Worm (Caenorhabditis elegans): ENCODE data around the gene rpl-25.1.
A peak's percentile ranks its signal among the peaks of the same experiment; 100 is the strongest.

Gene rpl-25.1

DNA sequence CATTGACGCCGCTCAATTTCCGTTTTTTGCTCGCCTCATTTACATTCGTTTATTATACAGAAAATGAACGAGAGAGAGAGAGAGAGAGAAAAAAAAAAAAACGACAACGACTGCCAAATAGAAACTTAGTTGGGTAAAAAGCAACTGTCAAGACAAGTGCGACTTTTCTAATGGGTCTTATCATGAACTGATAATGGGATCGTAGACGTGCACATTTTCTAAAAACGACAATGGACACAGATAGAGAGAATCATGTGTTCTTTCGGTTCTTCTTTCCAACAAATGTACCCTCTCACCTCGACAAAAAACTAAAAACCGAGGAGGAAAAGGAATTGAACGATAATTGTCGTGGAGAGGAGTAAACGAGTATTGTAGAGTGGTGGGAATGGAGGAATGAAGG, 14.9 kb upstream of the rpl-25.1 start:
- TF ChIP-seq mdl-1 (tag; optimal IDR thresholded peaks at IDR 0.05) (no peak), egl-5 (tag; optimal IDR thresholded peaks at IDR 0.05) (no peak), pqm-1 (tag; optimal IDR thresholded peaks at IDR 0.05) (peak; percentile 3), nfya-1 (tag; optimal IDR thresholded peaks at IDR 0.05; ENCODE audit: insufficient read depth) (no peak), sea-2 (GFP tag; optimal IDR thresholded peaks at IDR 0.05) (no peak), pha-4 (tag; optimal IDR thresholded peaks at IDR 0.05) (peak; percentile 21), elt-2 (tag; optimal IDR thresholded peaks at IDR 0.05) (peak; percentile 95)

DNA sequence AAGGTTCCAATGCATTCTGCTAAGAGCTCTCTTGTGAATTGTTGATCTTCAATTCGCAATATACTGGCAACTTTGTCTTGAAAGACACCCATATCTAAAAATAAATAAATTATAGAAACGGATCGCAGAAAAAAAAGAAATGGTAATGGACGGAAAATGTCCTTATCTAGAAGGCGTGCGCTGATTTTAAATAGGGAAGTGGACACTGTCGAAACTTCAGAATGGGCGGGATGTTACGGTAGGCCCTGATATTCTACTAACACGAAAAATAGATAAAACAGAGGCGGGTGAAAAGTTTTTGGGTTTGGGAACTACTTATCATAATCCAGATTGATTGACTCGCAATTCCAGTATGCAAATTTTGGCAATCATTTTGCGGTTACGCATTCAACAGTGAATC, 10.1 kb upstream of the rpl-25.1 start, which contains the start of gene aqp-8:
aqp-8 (minus strand) TSS at position 101 of the 400 bp plus-strand sequence.
- TF ChIP-seq elt-1 (tag; optimal IDR thresholded peaks at IDR 0.05), result no peak
- TF ChIP-seq mml-1 (tag; optimal IDR thresholded peaks at IDR 0.05), result no peak
- no peak for TF ChIP-seq nhr-237 (tag; optimal IDR thresholded peaks at IDR 0.05)
- TF ChIP-seq ZK546.5 (tag; optimal IDR thresholded peaks at IDR 0.05), result no peak
- TF ChIP-seq fkh-2 (tag; optimal IDR thresholded peaks at IDR 0.05), result no peak
- no peak for TF ChIP-seq nhr-67 (tag; optimal IDR thresholded peaks at IDR 0.05)
- no peak for TF ChIP-seq mdl-1 (tag; optimal IDR thresholded peaks at IDR 0.05)

DNA sequence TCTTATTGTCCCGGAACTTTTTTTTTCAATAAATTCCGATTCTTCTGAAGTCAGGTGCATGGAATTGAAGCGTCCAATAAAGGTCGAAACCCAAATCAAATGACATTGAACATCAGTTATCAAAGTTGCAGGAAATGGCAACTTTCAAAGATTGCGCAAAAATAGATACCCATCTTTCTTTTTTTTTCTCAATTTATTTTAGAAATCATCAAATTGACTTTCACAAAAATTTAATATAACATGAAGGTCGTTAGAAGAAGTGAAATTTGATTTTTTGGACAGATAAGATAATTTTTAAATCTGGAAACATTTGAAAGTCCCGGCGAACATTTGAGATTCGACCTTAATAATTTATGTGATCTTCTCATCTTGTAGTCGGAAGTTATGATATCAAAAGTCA, 9.3 kb upstream of the rpl-25.1 start:
- TF ChIP-seq elt-1 (tag; optimal IDR thresholded peaks at IDR 0.05) (peak; percentile 39), nhr-25 (tag; optimal IDR thresholded peaks at IDR 0.05) (no peak), unc-62 (GFP tag; optimal IDR thresholded peaks at IDR 0.05) (no peak)

DNA sequence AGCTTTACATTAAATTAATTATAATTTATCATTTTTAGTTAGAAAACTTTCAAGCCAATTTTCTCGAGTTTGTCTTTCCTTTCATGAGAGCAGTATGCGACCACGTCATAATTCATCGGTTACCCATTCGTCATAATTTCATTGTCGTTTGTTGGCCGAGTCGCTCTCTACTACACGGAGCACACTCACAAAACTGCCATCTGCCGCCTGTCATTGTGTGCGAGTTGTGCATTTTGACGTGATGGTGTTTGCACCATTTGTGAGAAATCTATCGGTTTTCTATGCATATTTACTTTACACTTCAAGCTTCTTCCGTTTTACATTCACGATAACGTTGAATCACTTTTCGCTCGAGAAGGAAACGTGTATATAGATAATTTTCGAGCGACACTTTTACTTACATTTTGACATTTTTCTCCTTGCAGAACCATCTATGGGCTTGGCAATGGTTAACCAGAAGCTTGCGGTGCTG, 8.2 kb upstream of the rpl-25.1 start, which contains the start of gene dhhc-10:
dhhc-10 (plus strand) TSS at position 422 of the 472 bp plus-strand sequence.
- TF ChIP-seq nhr-28 (tag; optimal IDR thresholded peaks at IDR 0.05), result no peak
- TF ChIP-seq elt-2 (tag; optimal IDR thresholded peaks at IDR 0.05), result peak; percentile 88
- no peak for TF ChIP-seq nhr-77 (tag; optimal IDR thresholded peaks at IDR 0.05)
- TF ChIP-seq hmg-11 (tag; optimal IDR thresholded peaks at IDR 0.05), result peak; percentile 17
- no peak for TF ChIP-seq ztf-11 (tag; optimal IDR thresholded peaks at IDR 0.05)
- peak; percentile 3 for TF ChIP-seq nhr-43 (tag; optimal IDR thresholded peaks at IDR 0.05; ENCODE audit: poor library complexity, severe bottlenecking)
- TF ChIP-seq aly-2 (tag; optimal IDR thresholded peaks at IDR 0.05), result no peak
- no peak for TF ChIP-seq ama-1 (optimal IDR thresholded peaks at IDR 0.05)
- TF ChIP-seq pha-4 (tag; optimal IDR thresholded peaks at IDR 0.05), result peak; percentile 93
- no peak for TF ChIP-seq ceh-28 (tag; optimal IDR thresholded peaks at IDR 0.05)
- TF ChIP-seq ztf-4 (tag; optimal IDR thresholded peaks at IDR 0.05), result no peak
- no peak for TF ChIP-seq nhr-237 (tag; optimal IDR thresholded peaks at IDR 0.05)
- no peak for TF ChIP-seq fkh-2 (tag; optimal IDR thresholded peaks at IDR 0.05)
- no peak for TF ChIP-seq fkh-10 (GFP tag; optimal IDR thresholded peaks at IDR 0.05)
- no peak for TF ChIP-seq ZK546.5 (tag; optimal IDR thresholded peaks at IDR 0.05)
- peak; percentile 62 for TF ChIP-seq pqm-1 (tag; optimal IDR thresholded peaks at IDR 0.05)
- peak; percentile 5 for TF ChIP-seq lin-39 (tag; optimal IDR thresholded peaks at IDR 0.05)
- TF ChIP-seq tbx-2 (tag; optimal IDR thresholded peaks at IDR 0.05), result no peak
- TF ChIP-seq mdl-1 (tag; optimal IDR thresholded peaks at IDR 0.05), result no peak
- no peak for TF ChIP-seq elt-3 (tag; optimal IDR thresholded peaks at IDR 0.05)
- peak; percentile 52 for TF ChIP-seq skn-1 (tag; optimal IDR thresholded peaks at IDR 0.05)
- no peak for TF ChIP-seq fos-1 (tag; optimal IDR thresholded peaks at IDR 0.05)
- TF ChIP-seq jun-1 (tag; optimal IDR thresholded peaks at IDR 0.05), result peak; percentile 61
- no peak for TF ChIP-seq nhr-67 (tag; optimal IDR thresholded peaks at IDR 0.05)
- no peak for TF ChIP-seq R02D3.7 (tag; optimal IDR thresholded peaks at IDR 0.05)
- TF ChIP-seq nhr-23 (tag; optimal IDR thresholded peaks at IDR 0.05), result no peak
- TF ChIP-seq nhr-76 (tag; optimal IDR thresholded peaks at IDR 0.05), result no peak
- TF ChIP-seq egl-27 (tag; optimal IDR thresholded peaks at IDR 0.05), result no peak
- TF ChIP-seq nhr-12 (tag; optimal IDR thresholded peaks at IDR 0.05), result no peak
- no peak for TF ChIP-seq egl-5 (tag; optimal IDR thresholded peaks at IDR 0.05)
- TF ChIP-seq nfya-1 (tag; optimal IDR thresholded peaks at IDR 0.05; ENCODE audit: insufficient read depth), result peak; percentile 48
- no peak for TF ChIP-seq nhr-11 (tag; optimal IDR thresholded peaks at IDR 0.05)
- no peak for TF ChIP-seq ceh-82 (tag; optimal IDR thresholded peaks at IDR 0.05)
- no peak for TF ChIP-seq zag-1 (tag; optimal IDR thresholded peaks at IDR 0.05)
- TF ChIP-seq unc-62 (GFP tag; optimal IDR thresholded peaks at IDR 0.05), result no peak
- no peak for TF ChIP-seq ceh-16 (tag; optimal IDR thresholded peaks at IDR 0.05)
- TF ChIP-seq daf-12 (tag; optimal IDR thresholded peaks at IDR 0.05), result no peak
- TF ChIP-seq mml-1 (tag; optimal IDR thresholded peaks at IDR 0.05), result no peak
- peak; percentile 32 for TF ChIP-seq lsy-12 (tag; optimal IDR thresholded peaks at IDR 0.05)
- TF ChIP-seq eor-1 (tag; optimal IDR thresholded peaks at IDR 0.05), result no peak
- no peak for TF ChIP-seq nhr-25 (tag; optimal IDR thresholded peaks at IDR 0.05)
- peak; percentile 27 for TF ChIP-seq snpc-4 (tag; optimal IDR thresholded peaks at IDR 0.05)
- TF ChIP-seq elt-1 (tag; optimal IDR thresholded peaks at IDR 0.05), result no peak
- no peak for TF ChIP-seq ceh-9 (tag; optimal IDR thresholded peaks at IDR 0.05)
- TF ChIP-seq sea-2 (GFP tag; optimal IDR thresholded peaks at IDR 0.05), result no peak
- no peak for TF ChIP-seq unc-39 (tag; optimal IDR thresholded peaks at IDR 0.05)

All from whole organism, L3 larva.